Fruit fly (Drosophila melanogaster) whole organism, embryonic: ENCODE measurements around the gene gogo.
A peak's percentile ranks its signal among the peaks of the same experiment; 100 is the strongest.

Source experiments
- ATbp ChIP-seq: fragments of 200-800 bp; sonication (Bioruptor generic); optimal IDR thresholded peaks from 2 replicates; lab custom pipeline; 2017; ENCODE audit warnings: missing biosample characterization, mild to moderate bottlenecking, missing genetic modification characterization, missing genetic modification reagents
- Asciz ChIP-seq: fragments of 200-800 bp; sonication (Bioruptor generic); optimal IDR thresholded peaks from 2 replicates; lab custom pipeline; 2017; ENCODE audit warnings: missing biosample characterization, mild to moderate bottlenecking, missing genetic modification characterization, missing genetic modification reagents
- Atf-2 ChIP-seq: fragments of 200-800 bp; sonication (Bioruptor generic); optimal IDR thresholded peaks from 2 replicates; lab custom pipeline; 2016; ENCODE audit warnings: missing biosample characterization, missing genetic modification characterization
- CG11696 ChIP-seq: fragments of 200-800 bp; sonication (Bioruptor generic); IDR thresholded peaks from 2 replicates; pipeline ENCODE4 v1.3.6; 2022; ENCODE audit warnings: missing biosample characterization, missing genetic modification characterization
- CG13287 ChIP-seq: fragments of 200-800 bp; sonication (Bioruptor generic); IDR thresholded peaks from 2 replicates; pipeline ENCODE4 v1.3.6; 2022; ENCODE audit warnings: missing biosample characterization, missing genetic modification characterization; ENCODE audit not compliant: partially characterized antibody
- CG13296 ChIP-seq: fragments of 200-800 bp; sonication (Bioruptor generic); optimal IDR thresholded peaks from 3 replicates; lab custom pipeline; 2018; ENCODE audit warnings: missing biosample characterization, mild to moderate bottlenecking, missing genetic modification characterization
- CG15479 ChIP-seq: fragments of 200-800 bp; sonication (Bioruptor generic); optimal IDR thresholded peaks from 3 replicates; lab custom pipeline; 2019; ENCODE audit warnings: missing biosample characterization, mild to moderate bottlenecking, missing genetic modification characterization, moderate library complexity
- CG1602 ChIP-seq: fragments of 200-800 bp; sonication (Bioruptor generic); optimal IDR thresholded peaks from 3 replicates; lab custom pipeline; 2016; ENCODE audit warnings: missing biosample characterization, missing genetic modification characterization
- CG17328 ChIP-seq: fragments of 200-800 bp; sonication (Bioruptor generic); IDR thresholded peaks from 2 replicates; pipeline ENCODE4 v1.3.6; 2022; ENCODE audit warnings: missing biosample characterization, missing genetic modification characterization
- CG17612 ChIP-seq: fragments of 200-800 bp; sonication (Bioruptor generic); IDR thresholded peaks from 2 replicates; pipeline ENCODE4 v1.3.6; 2022; ENCODE audit warnings: missing biosample characterization, missing genetic modification characterization
- CG18764 ChIP-seq: fragments of 200-800 bp; sonication (Bioruptor generic); optimal IDR thresholded peaks from 3 replicates; lab custom pipeline; 2016; ENCODE audit warnings: missing biosample characterization, missing genetic modification characterization
- CG2120 ChIP-seq: fragments of 200-800 bp; sonication (Bioruptor generic); optimal IDR thresholded peaks from 3 replicates; lab custom pipeline; 2016; ENCODE audit warnings: missing biosample characterization, missing genetic modification characterization
- CG32532 ChIP-seq: fragments of 200-800 bp; sonication (Bioruptor generic); IDR thresholded peaks from 2 replicates; pipeline ENCODE4 v1.3.6; 2022; ENCODE audit warnings: missing biosample characterization, missing genetic modification characterization
- CG32767 ChIP-seq: fragments of 200-800 bp; sonication (Bioruptor generic); IDR thresholded peaks from 2 replicates; pipeline ENCODE4 v1.3.6; 2022; ENCODE audit warnings: missing biosample characterization, missing genetic modification characterization
- CG3726 ChIP-seq: fragments of 200-800 bp; sonication (Bioruptor generic); IDR thresholded peaks from 3 replicates; pipeline ENCODE4, ENCODE4 v1.3.6; 2022; ENCODE audit warnings: missing biosample characterization, missing genetic modification characterization
- CG4328 ChIP-seq: fragments of 200-800 bp; sonication (Bioruptor generic); optimal IDR thresholded peaks from 3 replicates; lab custom pipeline; 2017; ENCODE audit warnings: missing biosample characterization, missing genetic modification reagents, missing genetic modification characterization
- CG6683 ChIP-seq: fragments of 200-800 bp; sonication (Bioruptor generic); optimal IDR thresholded peaks from 2 replicates; lab custom pipeline; 2017; ENCODE audit warnings: missing biosample characterization, mild to moderate bottlenecking, missing genetic modification characterization, missing genetic modification reagents
- CG6765 ChIP-seq: fragments of 200-800 bp; sonication (Bioruptor generic); optimal IDR thresholded peaks from 3 replicates; lab custom pipeline; 2017; ENCODE audit warnings: missing biosample characterization, mild to moderate bottlenecking, missing genetic modification characterization
- CG9797 ChIP-seq: fragments of 200-800 bp; sonication (Bioruptor generic); optimal IDR thresholded peaks from 3 replicates; lab custom pipeline; 2018; ENCODE audit warnings: missing biosample characterization, mild to moderate bottlenecking, missing genetic modification characterization
- Deaf1 ChIP-seq: fragments of 200-800 bp; optimal IDR thresholded peaks from 3 replicates; lab custom pipeline; 2019; ENCODE audit warnings: missing biosample characterization, mild to moderate bottlenecking, missing genetic modification characterization, moderate library complexity
- Doc2 ChIP-seq: fragments of 200-800 bp; sonication (Bioruptor generic); IDR thresholded peaks from 2 replicates; pipeline ENCODE4 v1.3.6; 2022; ENCODE audit warnings: missing biosample characterization, missing genetic modification characterization
- ERR ChIP-seq: fragments of 200-800 bp; sonication (Bioruptor generic); optimal IDR thresholded peaks from 2 replicates; lab custom pipeline; 2016; ENCODE audit warnings: missing biosample characterization, missing genetic modification characterization
- GATAe ChIP-seq: fragments of 200-800 bp; sonication (Bioruptor generic); conservative IDR thresholded peaks from 2 replicates; pipeline ENCODE4 v1.3.6; 2022; ENCODE audit warnings: missing biosample characterization, missing genetic modification characterization
- Mrtf ChIP-seq: fragments of 200-800 bp; sonication (Bioruptor generic); IDR thresholded peaks from 3 replicates; pipeline ENCODE4 v1.3.6; 2022; ENCODE audit warnings: missing biosample characterization, missing genetic modification characterization
- Nf-YA ChIP-seq: fragments of 200-800 bp; sonication (Bioruptor generic); IDR thresholded peaks from 2 replicates; pipeline ENCODE4 v1.3.6; 2022; ENCODE audit warnings: missing biosample characterization, missing genetic modification characterization
- Oli ChIP-seq: fragments of 200-800 bp; sonication (Bioruptor generic); optimal IDR thresholded peaks from 2 replicates; lab custom pipeline; 2018; ENCODE audit warnings: missing biosample characterization, mild to moderate bottlenecking, missing genetic modification characterization, moderate library complexity
- Sin3A ChIP-seq: fragments of >200 bp; optimal IDR thresholded peaks from 2 replicates; lab custom pipeline; 2018
- Sry-δ ChIP-seq: fragments of 200-800 bp; sonication (Bioruptor generic); optimal IDR thresholded peaks from 2 replicates; lab custom pipeline; 2016; ENCODE audit warnings: missing biosample characterization, missing genetic modification characterization
- TFAM ChIP-seq: fragments of 200-800 bp; sonication (Bioruptor generic); optimal IDR thresholded peaks from 2 replicates; lab custom pipeline; 2017; ENCODE audit warnings: missing biosample characterization, missing genetic modification characterization, inconsistent platforms
- chm ChIP-seq: fragments of 200-800 bp; sonication (Bioruptor generic); IDR thresholded peaks from 2 replicates; pipeline ENCODE4 v1.3.6; 2022; ENCODE audit warnings: missing biosample characterization, missing genetic modification characterization
- crc ChIP-seq: fragments of 200-800 bp; sonication (Bioruptor generic); optimal IDR thresholded peaks from 2 replicates; lab custom pipeline; 2016; ENCODE audit warnings: missing biosample characterization, missing genetic modification characterization
- danr ChIP-seq: fragments of 200-800 bp; sonication (Bioruptor generic); IDR thresholded peaks from 2 replicates; pipeline ENCODE4 v1.3.6; 2022; ENCODE audit warnings: missing biosample characterization, missing genetic modification characterization
- dmrt99B ChIP-seq: fragments of 200-800 bp; sonication (Bioruptor generic); optimal IDR thresholded peaks from 2 replicates; lab custom pipeline; 2018; ENCODE audit warnings: missing biosample characterization, mild to moderate bottlenecking, missing genetic modification characterization, moderate library complexity
- dysf ChIP-seq: fragments of 200-800 bp; sonication (Bioruptor generic); IDR thresholded peaks from 3 replicates; pipeline ENCODE4 v1.3.6; 2022; ENCODE audit warnings: missing biosample characterization, missing genetic modification characterization
- hth ChIP-seq: fragments of >200 bp; optimal IDR thresholded peaks from 2 replicates; lab custom pipeline; 2017; ENCODE audit warnings: inconsistent platforms
- lab ChIP-seq: fragments of 200-800 bp; sonication (Bioruptor generic); optimal IDR thresholded peaks from 3 replicates; lab custom pipeline; 2017; ENCODE audit warnings: missing biosample characterization, missing genetic modification characterization, mild to moderate bottlenecking, moderate library complexity, missing genetic modification reagents
- lbe ChIP-seq: fragments of 200-800 bp; sonication (Bioruptor generic); optimal IDR thresholded peaks from 2 replicates; lab custom pipeline; 2016; ENCODE audit warnings: missing biosample characterization, mild to moderate bottlenecking, missing genetic modification characterization
- lola ChIP-seq, 3 experiments: fragments of >200 bp in 2 of 3; fragments of 200-800 bp in 1 of 3; sonication (Bioruptor generic) in 1 of 3; optimal IDR thresholded peaks; 2 replicates each; lab custom pipeline; 2017 to 2019; ENCODE audit warnings: missing biosample characterization in 3 of 3, missing genetic modification characterization in 3 of 3, mild to moderate bottlenecking in 1 of 3, moderate library complexity in 1 of 3
- lov ChIP-seq, 2 experiments: fragments of 200-800 bp in 1 of 2; fragments of >200 bp in 1 of 2; sonication (Bioruptor generic) in 1 of 2; IDR thresholded peaks in 1 of 2; optimal IDR thresholded peaks in 1 of 2; 2 replicates in 1 of 2; 3 replicates in 1 of 2; pipeline versions ENCODE4 v1.3.6 to Lab custom; 2017 to 2022; ENCODE audit warnings: missing biosample characterization in 1 of 2, missing genetic modification characterization in 1 of 2
- pita ChIP-seq: fragments of 200-800 bp; sonication (Bioruptor generic); optimal IDR thresholded peaks from 2 replicates; lab custom pipeline; 2017; ENCODE audit warnings: missing biosample characterization, mild to moderate bottlenecking, missing genetic modification characterization
- run ChIP-seq: fragments of 200-800 bp; sonication (Bioruptor generic); optimal IDR thresholded peaks from 3 replicates; lab custom pipeline; 2018; ENCODE audit warnings: missing biosample characterization, mild to moderate bottlenecking, missing genetic modification characterization
- schlank ChIP-seq: fragments of 200-800 bp; sonication (Bioruptor generic); optimal IDR thresholded peaks from 2 replicates; lab custom pipeline; 2018; ENCODE audit warnings: missing biosample characterization, mild to moderate bottlenecking, missing genetic modification characterization
- sd ChIP-seq: fragments of 200-800 bp; sonication (Bioruptor generic); optimal IDR thresholded peaks from 3 replicates; lab custom pipeline; 2018; ENCODE audit warnings: missing biosample characterization, mild to moderate bottlenecking, missing genetic modification characterization, moderate library complexity
- sima ChIP-seq: fragments of 200-800 bp; sonication (Bioruptor generic); optimal IDR thresholded peaks from 2 replicates; lab custom pipeline; 2016; ENCODE audit warnings: missing biosample characterization, missing genetic modification characterization
- stc ChIP-seq: fragments of 200-800 bp; sonication (Bioruptor generic); IDR thresholded peaks from 2 replicates; pipeline ENCODE4 v1.3.6; 2022; ENCODE audit warnings: missing biosample characterization, missing genetic modification characterization
- ttk ChIP-seq: fragments of 200-800 bp; sonication (Bioruptor generic); IDR thresholded peaks from 2 replicates; pipeline ENCODE4 v2.1.2; 2022; ENCODE audit warnings: missing biosample characterization, missing genetic modification characterization
- twi ChIP-seq: fragments of 200-800 bp; optimal IDR thresholded peaks from 2 replicates; lab custom pipeline; 2019; ENCODE audit warnings: missing biosample characterization, mild to moderate bottlenecking, missing genetic modification characterization, moderate library complexity
- vnd ChIP-seq: fragments of 200-800 bp; sonication (Bioruptor generic); IDR thresholded peaks from 3 replicates; pipeline ENCODE4 v1.3.6; 2022; ENCODE audit warnings: missing biosample characterization, missing genetic modification characterization; ENCODE audit not compliant: partially characterized antibody
- wek ChIP-seq: fragments of 200-800 bp; sonication (Bioruptor generic); optimal IDR thresholded peaks from 3 replicates; lab custom pipeline; 2018; ENCODE audit warnings: missing biosample characterization, mild to moderate bottlenecking, missing genetic modification characterization, moderate library complexity

The gogo gene

DNA sequence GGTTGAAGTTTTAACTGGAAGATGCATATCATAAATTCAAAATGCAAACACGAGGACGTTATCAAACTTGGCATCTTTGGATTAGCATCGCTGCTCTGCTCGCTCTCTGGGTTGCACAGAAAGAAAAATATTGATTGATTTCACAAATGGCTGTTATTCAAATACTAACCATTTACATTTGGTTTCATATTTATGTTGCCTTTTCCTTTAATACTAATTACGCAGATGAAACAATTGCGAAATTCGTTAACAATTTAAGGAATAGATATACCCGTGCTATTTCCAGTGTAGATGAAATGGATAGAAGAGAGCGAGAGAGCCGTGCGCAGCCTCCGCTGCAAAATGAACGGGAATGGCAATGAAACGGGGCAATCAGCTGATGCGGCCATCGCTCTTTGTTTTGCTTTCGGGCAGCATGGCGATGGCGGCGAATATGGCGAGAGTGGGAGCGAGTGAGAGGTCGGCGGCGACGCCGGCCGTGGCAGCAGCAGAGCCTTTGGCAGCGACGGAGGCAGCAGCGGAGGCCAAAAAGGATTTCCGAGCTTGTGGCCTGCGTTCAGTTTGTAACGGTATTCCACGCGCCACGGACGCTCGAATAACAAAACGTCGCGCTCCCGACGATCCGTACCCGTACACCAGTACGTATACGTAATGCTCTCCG lies 47.3 kb downstream of the gogo start, which contains the start of gene rdgC (continued):
- TF ChIP-seq CG13287 (GFP tag; lab: Robert Waterston, UW): peak; percentile 25; the same call in 1 of the 2 replicates
- TF ChIP-seq CG6683: peak; percentile 91
- peak in 1 of 3 experiments; percentile 40 for TF ChIP-seq lola (GFP tag; optimal IDR thresholded peaks at IDR 0.05; lab: Kevin White, UChicago)
- peak; percentile 93 for TF ChIP-seq chm
- peak; percentile 77 for TF ChIP-seq TFAM (GFP tag; lab: Kevin White, UChicago)
- peak; percentile 98 for TF ChIP-seq dmrt99B (tag; lab: Kevin White, UChicago)
- peak; percentile 59 for TF ChIP-seq twi (tag; lab: Kevin White, UChicago)
- peak; percentile 84 for TF ChIP-seq GATAe (GFP tag; lab: Robert Waterston, UW)
- TF ChIP-seq run (tag; lab: Kevin White, UChicago): peak; percentile 93
- TF ChIP-seq ERR (GFP tag; lab: Kevin White, UChicago): peak; percentile 94
- peak; percentile 91 for TF ChIP-seq CG6765
- peak; percentile 33 for TF ChIP-seq CG9797 (GFP tag; lab: Kevin White, UChicago)
- peak; percentile 89 for TF ChIP-seq CG17612
- TF ChIP-seq CG17328: peak; percentile 96
- peak; percentile 96 for TF ChIP-seq Mrtf (GFP tag; lab: Robert Waterston, UW)
- no peak for TF ChIP-seq CG15479
- TF ChIP-seq danr (GFP tag; lab: Robert Waterston, UW): peak; percentile 88
- TF ChIP-seq stc: peak; percentile 97
- TF ChIP-seq hth (lab: Kevin White, UChicago): no peak
- TF ChIP-seq vnd (GFP tag; lab: Robert Waterston, UW): no peak
- peak; percentile 93 for TF ChIP-seq CG13296 (GFP tag; lab: Kevin White, UChicago)
- TF ChIP-seq CG1602 (GFP tag; lab: Kevin White, UChicago): peak; percentile 90
- TF ChIP-seq CG11696 (GFP tag; lab: Robert Waterston, UW): peak; percentile 86
- TF ChIP-seq ATbp (GFP tag; lab: Kevin White, UChicago): peak; percentile 95
- no peak for TF ChIP-seq pita (GFP tag; lab: Kevin White, UChicago)
- TF ChIP-seq CG32532 (GFP tag; lab: Robert Waterston, UW): peak; percentile 97
- peak; percentile 96 for TF ChIP-seq Oli (tag; lab: Kevin White, UChicago)
- peak; percentile 95 for TF ChIP-seq Nf-YA (GFP tag; lab: Robert Waterston, UW)
- TF ChIP-seq sima (GFP tag; lab: Kevin White, UChicago): peak; percentile 72
- TF ChIP-seq CG4328 (GFP tag; lab: Kevin White, UChicago): peak; percentile 76
- TF ChIP-seq crc: peak; percentile 93
- TF ChIP-seq Doc2: peak; percentile 89
- TF ChIP-seq CG2120 (GFP tag; lab: Kevin White, UChicago): peak; percentile 97
- peak; percentile 97 for TF ChIP-seq Asciz (GFP tag; lab: Kevin White, UChicago)
- TF ChIP-seq schlank (tag; lab: Kevin White, UChicago): peak; percentile 90
- peak; percentile 95 for TF ChIP-seq CG32767 (GFP tag; lab: Robert Waterston, UW)
- TF ChIP-seq lbe (GFP tag; lab: Kevin White, UChicago): peak; percentile 54
- TF ChIP-seq lab: peak; percentile 98
- peak; percentile 95 for TF ChIP-seq CG18764 (GFP tag; lab: Kevin White, UChicago)
- TF ChIP-seq Sin3A (lab: Kevin White, UChicago): no peak
- peak; percentile 93 for TF ChIP-seq CG3726 (GFP tag; lab: Robert Waterston, UW)
- no peak for TF ChIP-seq lov (optimal IDR thresholded peaks at IDR 0.05; lab: Kevin White, UChicago)
- peak; percentile 91 for TF ChIP-seq lov (GFP tag; IDR thresholded peaks at IDR 0.05; lab: Robert Waterston, UW)
- peak; percentile 97 for TF ChIP-seq ttk
- TF ChIP-seq sd (tag; lab: Kevin White, UChicago): peak; percentile 80
- TF ChIP-seq Deaf1 (tag; lab: Kevin White, UChicago): peak; percentile 81
- peak; percentile 89 for TF ChIP-seq wek (GFP tag; lab: Kevin White, UChicago)
- peak; percentile 91 for TF ChIP-seq Atf-2 (GFP tag; lab: Kevin White, UChicago)
- TF ChIP-seq dysf (GFP tag; lab: Robert Waterston, UW): peak; percentile 98
- TF ChIP-seq Sry-δ: peak; percentile 73
